Fruit fly (Drosophila melanogaster): Measurements from ENCODE around the gene TTLL6B.

Gene TTLL6B

DNA sequence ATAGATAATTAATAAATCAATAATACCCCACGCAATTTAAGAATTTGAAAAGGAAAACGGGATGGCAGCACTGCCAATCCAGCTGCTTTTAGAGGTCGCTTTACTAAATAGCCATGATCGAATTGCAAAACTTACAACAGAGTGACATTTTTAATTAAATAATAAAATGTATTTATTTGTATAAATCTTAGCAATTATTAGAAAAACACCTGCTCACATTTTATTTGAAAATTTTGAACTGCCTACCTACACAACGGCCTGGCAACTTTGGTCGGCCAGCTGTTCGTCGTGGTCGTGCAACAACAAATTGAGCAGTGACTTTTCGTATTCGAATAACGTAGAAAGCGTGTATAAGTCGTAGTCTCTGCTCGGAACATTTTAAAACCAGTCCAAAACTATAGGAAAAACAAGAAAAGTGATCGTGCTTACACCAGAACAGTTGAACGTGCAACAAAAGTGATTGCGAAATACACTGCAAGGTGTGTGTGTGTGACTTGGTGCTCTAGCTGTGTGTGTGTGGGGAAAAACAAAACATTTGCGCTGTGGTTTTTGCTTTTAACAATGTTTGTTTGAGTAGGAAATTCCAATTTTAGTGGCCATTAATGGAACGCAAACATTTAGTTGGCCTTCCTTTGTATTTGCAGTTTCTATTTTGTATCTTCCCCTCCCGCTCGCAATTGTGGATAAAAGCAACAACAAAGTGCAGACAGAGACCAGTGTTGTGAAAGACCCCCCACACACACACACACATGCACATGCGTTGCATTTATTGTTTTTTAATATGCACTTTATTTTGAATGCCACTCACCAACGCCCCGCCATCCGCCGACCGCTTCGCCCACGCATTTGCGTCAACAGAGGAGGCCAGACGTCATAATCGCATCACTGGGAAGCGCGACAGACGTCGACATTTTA lies 24.0 kb upstream of the TTLL6B start, which contains the start of gene CG5938:
CG5938 (plus strand) TSS at position 262 of the 915 bp plus-strand sequence.
- TF ChIP-seq ttk (optimal IDR thresholded peaks at IDR 0.05), result no peak
- no peak for TF ChIP-seq h (optimal IDR thresholded peaks at IDR 0.05)
- no peak for TF ChIP-seq Myc (optimal IDR thresholded peaks at IDR 0.05)
- no peak for TF ChIP-seq Sin3A (optimal IDR thresholded peaks at IDR 0.05)
- no peak for TF ChIP-seq psq (optimal IDR thresholded peaks at IDR 0.05)
- TF ChIP-seq insv (optimal IDR thresholded peaks at IDR 0.05), result no peak

- no peak for TF ChIP-seq Myc (optimal IDR thresholded peaks at IDR 0.05)
- no peak for TF ChIP-seq h (optimal IDR thresholded peaks at IDR 0.05)
- no peak for TF ChIP-seq insv (optimal IDR thresholded peaks at IDR 0.05)
- TF ChIP-seq ttk (optimal IDR thresholded peaks at IDR 0.05), result no peak
- TF ChIP-seq psq (optimal IDR thresholded peaks at IDR 0.05), result no peak
- no peak for TF ChIP-seq Sin3A (optimal IDR thresholded peaks at IDR 0.05)
Measured at dm6 chr3R:27273118-27274062, 22.6 kb upstream of the TTLL6B start, which contains the start of gene CG5934. Gene CG5934, plus strand, starts transcription at chr3R:27273705.

DNA sequence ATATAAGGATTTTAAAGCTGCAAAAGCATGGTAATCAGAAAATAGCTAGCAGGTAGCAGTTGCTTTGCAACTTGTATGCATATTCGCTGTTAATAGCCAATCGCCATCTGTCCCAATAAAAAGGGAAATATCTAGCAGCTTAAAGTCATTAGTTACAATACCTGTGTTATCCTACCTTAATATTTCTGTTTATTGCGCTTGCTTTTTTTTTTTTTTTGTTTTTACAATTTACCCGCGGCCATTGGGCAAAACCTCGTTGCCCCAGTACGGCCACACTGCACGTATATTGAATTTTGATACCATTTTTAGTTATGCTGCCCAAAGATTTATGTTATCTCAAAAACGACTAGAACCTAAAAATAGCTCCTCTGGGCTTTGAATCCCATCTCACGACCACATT lies 21.4 kb upstream of the TTLL6B start:
- TF ChIP-seq h (optimal IDR thresholded peaks at IDR 0.05) (no peak), psq (optimal IDR thresholded peaks at IDR 0.05) (no peak), Sin3A (optimal IDR thresholded peaks at IDR 0.05) (no peak), insv (optimal IDR thresholded peaks at IDR 0.05) (no peak), ttk (optimal IDR thresholded peaks at IDR 0.05) (no peak), Myc (optimal IDR thresholded peaks at IDR 0.05) (no peak)

DNA sequence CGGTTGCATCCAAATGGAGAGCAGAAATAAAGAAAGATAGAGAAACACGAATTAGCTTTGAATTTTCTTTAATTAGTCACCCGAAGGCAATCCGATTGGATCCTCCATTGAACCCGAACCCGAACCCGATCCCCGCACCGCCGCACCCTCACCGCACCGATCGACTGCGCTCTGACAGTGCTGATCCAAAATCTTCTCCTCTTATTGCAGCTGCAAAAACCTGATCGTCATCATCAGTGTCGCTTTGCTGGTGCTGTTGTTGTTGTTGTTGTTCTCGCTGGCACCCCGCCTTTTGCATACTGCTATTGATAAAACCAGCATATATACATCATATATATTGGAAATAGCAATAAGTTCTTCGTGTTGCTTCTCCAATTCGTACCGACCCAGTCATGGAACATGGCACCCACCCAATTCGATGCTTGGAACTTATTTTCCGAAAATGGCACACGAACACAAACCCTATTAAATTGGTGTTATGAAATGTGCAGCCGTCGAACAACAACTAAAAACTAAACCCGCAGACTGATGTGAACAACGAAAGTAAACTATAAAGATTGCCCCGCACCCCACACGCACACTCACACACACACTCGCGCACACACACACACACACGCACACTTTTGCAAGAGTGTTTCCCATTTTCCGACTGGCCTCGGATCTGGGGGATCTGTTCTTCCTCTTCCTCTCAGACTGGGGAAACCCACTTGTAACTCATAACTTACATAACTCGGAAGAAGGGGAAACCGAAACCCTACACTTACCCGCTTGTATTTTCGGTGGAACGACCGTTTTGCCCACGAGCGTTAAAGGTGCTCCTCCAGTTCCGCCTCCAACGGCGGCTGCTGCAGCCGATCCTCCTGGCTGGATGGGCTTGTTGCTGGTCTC lies 19.8 kb upstream of the TTLL6B start:
- TF ChIP-seq h (optimal IDR thresholded peaks at IDR 0.05) (no peak), ttk (optimal IDR thresholded peaks at IDR 0.05) (peak; percentile 94), psq (optimal IDR thresholded peaks at IDR 0.05) (no peak)

DNA sequence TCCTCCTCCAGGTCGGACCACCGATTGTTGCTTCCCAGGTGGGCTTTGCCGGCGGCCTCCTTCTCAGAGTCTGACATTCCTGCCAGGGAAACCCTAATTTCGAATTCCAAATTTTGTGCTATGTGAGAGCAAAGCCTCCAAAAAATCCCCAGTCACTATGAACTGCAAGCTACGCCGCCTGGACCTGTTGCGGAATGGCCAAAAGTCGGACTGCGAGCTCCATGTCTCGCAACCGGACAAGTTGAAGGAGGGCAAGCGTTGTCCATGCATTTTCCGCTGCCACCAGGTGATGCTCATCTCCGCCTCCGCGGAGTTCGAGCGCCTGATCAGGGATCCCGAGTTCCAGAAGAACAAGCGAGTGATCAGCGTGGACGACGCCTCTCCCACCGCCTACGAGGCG lies 14.5 kb upstream of the TTLL6B start, which contains the start of the genes CG14262 and CG14260:
CG14262 (minus strand) TSS at position 101 of the 400 bp plus-strand sequence.
CG14260 (plus strand) TSS at position 128 of the 400 bp plus-strand sequence.
- TF ChIP-seq Myc (optimal IDR thresholded peaks at IDR 0.05), result no peak
- no peak for TF ChIP-seq insv (optimal IDR thresholded peaks at IDR 0.05)
- TF ChIP-seq ttk (optimal IDR thresholded peaks at IDR 0.05), result no peak
- no peak for TF ChIP-seq psq (optimal IDR thresholded peaks at IDR 0.05)
- TF ChIP-seq Sin3A (optimal IDR thresholded peaks at IDR 0.05), result no peak
- no peak for TF ChIP-seq h (optimal IDR thresholded peaks at IDR 0.05)

DNA sequence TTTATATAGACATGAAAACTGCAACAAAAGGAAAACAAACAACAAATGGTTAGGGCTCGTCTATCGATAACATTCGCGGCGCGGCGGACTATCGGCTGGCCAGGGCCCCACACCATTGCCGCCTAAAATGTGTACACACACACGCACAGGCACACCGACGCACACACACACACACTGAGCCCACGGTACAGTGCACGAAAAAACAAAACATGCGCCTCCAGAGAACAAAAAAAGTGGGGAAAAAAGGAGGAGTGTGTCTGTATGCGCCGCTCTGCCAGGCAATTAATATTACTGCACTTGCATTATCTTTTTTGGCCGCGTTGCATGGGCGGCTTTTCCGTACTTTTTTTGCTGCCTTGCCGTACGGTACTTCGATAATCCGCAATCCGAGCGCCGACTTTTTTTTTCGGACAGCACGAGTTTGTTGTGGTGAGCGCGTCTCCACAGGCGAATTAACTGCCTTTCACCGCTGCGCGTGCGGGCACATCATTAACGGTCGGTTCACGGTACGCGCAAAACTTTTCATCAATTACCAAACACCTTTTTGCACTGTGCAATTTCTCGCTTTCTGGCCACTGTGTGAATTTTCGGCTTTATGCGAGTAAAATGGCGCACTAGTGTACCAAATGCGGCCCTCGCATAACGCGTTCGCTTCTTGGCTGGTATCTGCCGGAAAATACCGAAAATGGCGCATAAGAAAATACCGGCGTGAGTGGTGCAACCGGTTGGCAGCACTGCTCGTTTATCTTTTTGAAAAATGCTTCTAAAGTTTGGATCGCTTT lies 12.8 kb upstream of the TTLL6B start, which contains the start of gene woc:
woc (minus strand) TSS at position 622 of the 782 bp plus-strand sequence.
- TF ChIP-seq insv (optimal IDR thresholded peaks at IDR 0.05), result no peak
- no peak for TF ChIP-seq ttk (optimal IDR thresholded peaks at IDR 0.05)
- no peak for TF ChIP-seq psq (optimal IDR thresholded peaks at IDR 0.05)
- TF ChIP-seq Sin3A (optimal IDR thresholded peaks at IDR 0.05), result no peak
- TF ChIP-seq Myc (optimal IDR thresholded peaks at IDR 0.05), result no peak
- TF ChIP-seq h (optimal IDR thresholded peaks at IDR 0.05), result no peak

dm6 chr3R:27253921-27254376 lies 3.1 kb upstream of the TTLL6B start:
- TF ChIP-seq Sin3A (optimal IDR thresholded peaks at IDR 0.05), result no peak
- TF ChIP-seq Myc (optimal IDR thresholded peaks at IDR 0.05), result no peak
- no peak for TF ChIP-seq insv (optimal IDR thresholded peaks at IDR 0.05)
- no peak for TF ChIP-seq h (optimal IDR thresholded peaks at IDR 0.05)
- TF ChIP-seq psq (optimal IDR thresholded peaks at IDR 0.05), result no peak
- no peak for TF ChIP-seq ttk (optimal IDR thresholded peaks at IDR 0.05)

DNA sequence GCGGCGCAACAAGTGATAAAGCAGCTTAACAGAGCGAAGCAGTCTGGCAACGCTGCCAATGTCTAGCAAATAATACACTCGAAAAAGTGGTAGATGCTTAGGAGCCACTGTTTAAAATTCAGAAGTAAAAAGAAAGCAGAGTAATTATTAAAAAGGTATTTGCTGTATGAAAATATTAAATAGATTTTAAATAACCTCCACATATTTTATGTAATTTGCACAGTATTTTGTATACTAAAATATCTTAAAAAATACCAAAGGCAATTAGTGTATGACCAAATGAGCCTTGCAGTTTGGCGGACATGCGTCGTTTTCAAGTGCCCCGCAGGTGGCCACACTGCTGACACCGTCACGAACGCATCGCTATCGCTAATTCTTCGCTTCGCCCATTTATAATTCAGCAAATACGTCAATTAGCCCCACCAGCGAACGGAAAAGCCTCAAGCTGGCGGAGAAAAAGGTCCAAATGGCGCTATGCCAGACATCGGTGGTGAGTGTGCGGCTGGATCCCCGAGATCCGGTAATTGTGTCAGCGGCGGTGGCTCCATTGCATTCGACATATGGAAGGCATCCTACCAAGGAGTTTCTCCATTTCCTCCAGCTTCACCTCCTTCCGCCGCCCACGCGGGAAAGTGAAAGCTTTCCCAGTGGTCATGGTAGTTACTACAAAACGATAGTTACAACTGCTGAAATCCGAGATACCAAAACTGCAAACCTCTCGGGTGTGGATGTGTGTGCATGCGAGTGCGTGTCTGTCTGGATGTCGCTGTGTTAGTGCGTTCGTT lies 2.5 kb upstream of the TTLL6B start, which contains the start of gene pll:
pll (minus strand) TSS at position 47 of the 785 bp plus-strand sequence.
- TF ChIP-seq insv (optimal IDR thresholded peaks at IDR 0.05) (no peak), Myc (optimal IDR thresholded peaks at IDR 0.05) (no peak), ttk (optimal IDR thresholded peaks at IDR 0.05) (no peak), h (optimal IDR thresholded peaks at IDR 0.05) (no peak), psq (optimal IDR thresholded peaks at IDR 0.05) (no peak), Sin3A (optimal IDR thresholded peaks at IDR 0.05) (no peak)

DNA sequence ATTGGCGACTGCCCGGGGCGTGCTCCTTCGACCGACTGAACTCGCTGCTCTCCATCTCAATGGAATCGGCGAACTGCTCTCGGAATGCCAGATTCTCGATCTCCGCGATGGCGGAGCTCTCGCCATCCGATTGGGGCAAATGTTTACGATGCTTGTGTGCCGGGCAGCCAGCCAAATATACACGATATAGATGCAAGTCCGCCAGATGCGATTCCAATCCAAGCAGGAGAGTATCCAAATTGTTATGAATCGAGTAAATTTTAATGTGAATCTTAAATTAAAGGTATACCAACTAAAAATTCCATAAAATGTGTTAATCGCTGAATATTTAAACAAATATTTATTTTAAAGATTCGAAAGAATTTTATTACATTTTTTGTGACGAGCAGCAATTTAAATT lies 2.9 kb downstream of the TTLL6B start, which contains the start of gene CG5984:
CG5984 (minus strand) TSS at position 101 of the 400 bp plus-strand sequence.
- TF ChIP-seq Myc (optimal IDR thresholded peaks at IDR 0.05) (no peak), Sin3A (optimal IDR thresholded peaks at IDR 0.05) (no peak), insv (optimal IDR thresholded peaks at IDR 0.05) (no peak), h (optimal IDR thresholded peaks at IDR 0.05) (no peak), psq (optimal IDR thresholded peaks at IDR 0.05) (no peak), ttk (optimal IDR thresholded peaks at IDR 0.05) (no peak)
